Worm (Caenorhabditis elegans): ENCODE measurements around the gene T05C12.9.
A peak's percentile ranks its signal among the peaks of the same experiment; 100 is the strongest.

T05C12.9 gene

DNA sequence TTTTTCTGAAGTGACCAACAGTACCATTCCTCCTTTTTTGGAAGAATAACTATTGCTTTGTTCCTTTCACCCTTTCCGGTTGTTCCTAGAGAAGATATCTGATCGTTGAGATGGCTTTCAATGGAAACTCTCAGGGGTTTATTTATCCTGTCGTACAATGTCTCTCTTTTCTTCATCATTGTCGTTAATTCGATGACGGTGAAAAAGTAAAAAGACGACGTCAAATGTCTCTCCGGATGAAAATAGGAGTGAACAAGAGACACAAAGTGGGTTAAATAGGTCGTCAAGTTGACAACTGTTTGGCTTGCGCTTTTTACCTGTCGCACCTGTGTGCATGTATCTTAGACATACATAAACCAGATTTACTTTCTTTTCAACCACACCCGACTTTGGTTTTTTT is 896 bp upstream of the T05C12.9 start (continued):
- no peak for TF ChIP-seq dpl-1 (GFP tag; optimal IDR thresholded peaks at IDR 0.05)
- no peak for TF ChIP-seq snpc-4 (GFP tag; optimal IDR thresholded peaks at IDR 0.05)
- no peak for TF ChIP-seq snpc-4 (tag; optimal IDR thresholded peaks at IDR 0.05)

DNA sequence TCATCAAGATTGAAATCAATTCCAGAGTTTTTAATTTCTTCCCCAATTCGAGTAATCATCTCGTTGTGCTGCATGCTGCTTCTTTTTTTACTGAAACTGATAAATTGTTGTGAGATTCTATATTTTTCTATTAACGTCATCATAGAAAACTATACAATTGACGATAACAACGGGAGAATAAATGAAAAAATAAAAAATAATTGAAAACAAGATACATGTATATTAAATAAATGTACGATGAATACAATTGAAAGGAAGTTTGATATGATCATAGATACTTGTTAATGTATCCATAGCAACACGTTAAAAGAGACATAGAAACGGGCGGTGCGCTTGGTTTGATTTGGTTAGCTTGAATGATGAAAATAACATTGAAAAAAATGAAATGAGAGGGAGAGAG is 2.6 kb downstream of the T05C12.9 start, which contains the start of gene T05C12.8:
T05C12.8 (minus strand) TSS at position 101 of the 400 bp plus-strand sequence.
- no peak for TF ChIP-seq ztf-3 (GFP tag; optimal IDR thresholded peaks at IDR 0.05)
- TF ChIP-seq hlh-26 (GFP tag; conservative IDR thresholded peaks at IDR 0.05) = no peak
- no peak for TF ChIP-seq athp-1 (tag; optimal IDR thresholded peaks at IDR 0.05)
- no peak for TF ChIP-seq aptf-2 (GFP tag; conservative IDR thresholded peaks at IDR 0.05)
- TF ChIP-seq aptf-3 (GFP tag; IDR thresholded peaks at IDR 0.05) = no peak

DNA sequence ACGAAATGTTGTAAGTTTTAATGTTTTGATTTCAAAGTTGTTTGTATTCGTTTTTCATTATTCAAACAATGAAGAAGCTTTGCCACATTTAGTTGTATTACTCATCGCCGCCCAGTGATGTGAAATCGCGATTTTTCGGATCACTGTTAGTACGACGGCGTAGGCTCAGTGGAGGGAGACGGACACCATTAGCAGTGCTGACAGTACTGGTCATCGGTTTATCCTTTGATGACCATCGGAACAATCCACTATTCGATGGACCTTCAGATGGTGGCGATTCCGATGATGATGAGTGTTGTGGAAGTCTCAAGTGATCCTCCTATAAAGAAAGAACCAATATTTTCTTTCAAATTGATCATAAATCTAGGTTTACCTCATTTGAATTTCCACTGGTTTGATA is 5.5 kb downstream of the T05C12.9 start:
- TF ChIP-seq tlf-1 (GFP tag; optimal IDR thresholded peaks at IDR 0.05) (peak; percentile 50), T07F8.4 (tag; optimal IDR thresholded peaks at IDR 0.05) (no peak), mes-4 (tag; optimal IDR thresholded peaks at IDR 0.05) (peak; percentile 21), gei-17 (GFP tag; optimal IDR thresholded peaks at IDR 0.05) (no peak), hrde-1 (tag; optimal IDR thresholded peaks at IDR 0.05; ENCODE audit: borderline replicate concordance) (no peak), F10E7.11 (tag; optimal IDR thresholded peaks at IDR 0.05) (no peak), F22D6.2 (tag; optimal IDR thresholded peaks at IDR 0.05) (no peak), ZK185.1 (tag; optimal IDR thresholded peaks at IDR 0.05; ENCODE audit: poor library complexity, severe bottlenecking) (peak; percentile 9), lin-26 (GFP tag; IDR thresholded peaks at IDR 0.05) (0 out of 2 replicates have a peak, but pooled peaks have one; percentile 29), nfya-2 (GFP tag; IDR thresholded peaks at IDR 0.05) (no peak), ekl-4 (GFP tag; IDR thresholded peaks at IDR 0.05) (0 out of 2 replicates have a peak, but pooled peaks have one; percentile 15), ceh-40 (GFP tag; IDR thresholded peaks at IDR 0.05) (no peak), sdz-38 (tag; optimal IDR thresholded peaks at IDR 0.05) (no peak), ama-1 (optimal IDR thresholded peaks at IDR 0.05) (no peak), ama-1 (GFP tag; optimal IDR thresholded peaks at IDR 0.05) (peak in 1 of 2 experiments; percentile 33), F49E8.2 (tag; optimal IDR thresholded peaks at IDR 0.05; ENCODE audit: insufficient read depth) (peak; percentile 21), Y67H2A.10 (GFP tag; conservative IDR thresholded peaks at IDR 0.05) (no peak), T26A5.8 (tag; optimal IDR thresholded peaks at IDR 0.05) (no peak), rcor-1 (GFP tag; IDR thresholded peaks at IDR 0.05) (no peak), dpl-1 (GFP tag; optimal IDR thresholded peaks at IDR 0.05) (no peak), Y95B8A.8 (GFP tag; IDR thresholded peaks at IDR 0.05) (no peak), chd-7 (tag; optimal IDR thresholded peaks at IDR 0.05) (no peak), zfh-2 (GFP tag; conservative IDR thresholded peaks at IDR 0.05) (no peak), snpc-4 (GFP tag; optimal IDR thresholded peaks at IDR 0.05) (no peak), snpc-4 (tag; optimal IDR thresholded peaks at IDR 0.05) (peak in 1 of 4 experiments; percentile 1), B0261.1 (tag; optimal IDR thresholded peaks at IDR 0.05) (no peak), let-526 (GFP tag; IDR thresholded peaks at IDR 0.05) (no peak), athp-1 (tag; optimal IDR thresholded peaks at IDR 0.05) (peak; percentile 74), nhr-120 (GFP tag; IDR thresholded peaks at IDR 0.05) (no peak), ztf-22 (GFP tag; optimal IDR thresholded peaks at IDR 0.05) (no peak), lsl-1 (GFP tag; optimal IDR thresholded peaks at IDR 0.05) (no peak), attf-6 (GFP tag; IDR thresholded peaks at IDR 0.05) (0 out of 2 replicates have a peak, but pooled peaks have one; percentile 10), ztf-6 (GFP tag; IDR thresholded peaks at IDR 0.05) (no peak), nhr-27 (tag; optimal IDR thresholded peaks at IDR 0.05) (no peak), rec-8 (tag; optimal IDR thresholded peaks at IDR 0.05) (no peak), madf-6 (GFP tag; IDR thresholded peaks at IDR 0.05) (peak; percentile 60), F39B2.1 (GFP tag; IDR thresholded peaks at IDR 0.05) (no peak), unc-62 (GFP tag; optimal IDR thresholded peaks at IDR 0.05) (no peak), Y53G8AR.9 (GFP tag; conservative IDR thresholded peaks at IDR 0.05) (peak; percentile 78)

Measured in whole organism, young adult.